Fruit fly (Drosophila melanogaster): ENCODE results near the gene mus201.

mus201 gene

DNA sequence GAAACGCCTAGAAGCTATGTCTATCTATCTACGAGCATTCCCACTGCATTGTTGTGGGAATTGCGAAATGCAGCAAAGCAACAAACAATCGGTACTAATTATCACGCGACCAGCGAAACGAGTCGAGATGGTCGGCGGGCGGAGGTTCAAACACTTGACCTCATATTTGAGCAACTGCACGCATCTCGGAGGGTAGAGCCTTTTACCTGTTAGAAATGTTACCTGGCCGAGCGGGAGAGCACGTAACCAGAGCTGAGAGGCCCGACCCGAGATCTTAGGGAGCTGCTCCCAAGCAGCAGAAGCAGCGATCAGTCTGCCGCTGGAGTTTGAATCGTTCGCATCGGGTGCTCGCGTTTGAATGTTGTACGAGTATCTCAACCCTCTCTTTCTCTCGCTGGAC, 40.4 kb downstream of the mus201 start:
- no peak for TF ChIP-seq CG17801 (GFP tag; optimal IDR thresholded peaks at IDR 0.05; ENCODE audit: partially characterized antibody)

DNA sequence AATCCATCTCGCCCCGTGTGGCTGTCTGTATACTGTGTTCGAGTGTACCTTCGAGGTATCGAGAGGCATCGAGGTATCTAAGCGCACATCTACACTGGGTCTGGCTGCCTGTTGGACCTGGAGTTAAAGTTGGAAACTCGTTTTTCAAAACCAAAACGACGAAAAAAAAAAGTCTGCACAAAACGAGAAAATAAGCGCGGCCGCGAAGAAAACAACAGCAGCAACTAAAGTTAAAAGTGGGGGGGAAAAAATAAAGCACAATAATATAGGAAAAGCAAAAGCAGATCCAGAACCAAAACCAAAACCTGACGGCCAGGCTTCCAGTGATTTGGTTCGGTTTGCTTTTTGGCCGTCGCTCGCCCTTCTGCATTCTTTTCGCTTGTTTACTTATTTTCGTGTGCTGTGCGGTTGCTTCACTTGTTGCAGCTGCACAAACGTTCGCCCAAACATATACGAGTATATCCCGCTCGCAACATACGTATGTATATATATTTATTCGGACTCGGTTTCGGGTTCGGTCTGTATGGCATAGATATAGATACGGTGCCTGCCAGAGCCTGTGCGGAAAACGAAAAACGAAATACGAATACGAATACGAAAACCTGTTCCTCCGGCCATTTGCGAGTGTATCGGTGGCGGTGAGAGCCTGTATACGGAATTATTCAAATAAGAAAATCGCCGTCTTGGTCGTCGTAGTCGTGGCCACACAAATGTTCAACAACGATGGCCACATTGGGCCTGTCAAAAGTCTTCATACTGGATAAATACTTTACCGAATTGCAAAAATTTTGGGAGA, 41.1 kb downstream of the mus201 start:
- TF ChIP-seq CG17801 (GFP tag; optimal IDR thresholded peaks at IDR 0.05; ENCODE audit: partially characterized antibody), result no peak

DNA sequence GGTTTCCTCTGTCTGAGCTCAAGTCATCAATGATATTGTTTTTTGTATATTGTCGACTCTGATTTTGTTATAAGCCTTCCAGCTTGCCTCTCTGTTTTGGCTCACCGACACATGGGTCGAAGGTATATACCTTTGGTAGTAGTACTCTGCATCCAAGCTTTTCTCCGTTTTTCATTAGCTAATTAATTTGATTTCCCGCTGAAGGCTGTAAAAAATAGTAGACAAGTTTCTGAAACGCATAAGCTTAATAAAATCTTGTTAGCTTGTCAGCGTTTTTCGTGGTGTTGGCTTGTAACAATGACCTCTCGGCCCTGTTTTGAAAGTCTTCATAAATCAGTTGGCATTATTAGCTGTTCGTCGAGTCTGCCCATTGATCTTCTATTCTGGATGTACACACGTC, 42.9 kb downstream of the mus201 start:
- no peak for TF ChIP-seq CG17801 (GFP tag; optimal IDR thresholded peaks at IDR 0.05; ENCODE audit: partially characterized antibody)

DNA sequence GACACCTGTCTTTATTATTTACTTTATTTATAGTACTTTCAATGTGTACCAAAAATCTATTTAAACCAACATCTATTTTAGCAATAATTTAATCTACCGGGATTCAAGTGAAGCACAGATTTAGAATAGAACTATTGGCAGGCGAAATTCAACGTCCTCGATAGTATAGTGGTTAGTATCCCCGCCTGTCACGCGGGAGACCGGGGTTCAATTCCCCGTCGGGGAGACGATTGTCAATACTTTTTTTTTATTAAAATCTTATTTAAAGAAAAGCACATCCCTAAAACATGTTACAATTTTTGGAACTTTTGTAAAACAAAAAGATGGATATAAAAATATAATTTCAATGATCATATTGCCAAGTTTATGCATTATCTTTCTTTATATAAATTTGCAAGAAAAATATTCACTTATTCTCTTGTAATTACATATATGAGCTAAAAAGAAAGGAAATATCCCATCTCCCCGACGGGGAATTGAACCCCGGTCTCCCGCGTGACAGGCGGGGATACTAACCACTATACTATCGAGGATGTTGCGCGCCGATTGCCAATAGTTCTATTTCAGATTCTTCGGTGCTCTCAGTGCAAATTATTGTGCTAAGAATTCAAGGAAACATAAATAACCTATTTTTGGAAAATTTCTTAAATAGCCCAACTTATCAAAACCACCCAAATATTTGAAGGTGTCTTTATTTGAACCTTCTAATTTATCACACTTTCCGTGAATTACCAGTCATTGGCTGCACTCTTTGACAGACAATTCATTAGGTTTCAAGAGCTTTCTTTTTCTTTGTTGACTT, 43.9 kb downstream of the mus201 start, which contains the start of gene CG43796:
TSS of gene CG43796 (plus strand) at position 752 of the 802 bp plus-strand sequence.
- TF ChIP-seq CG17801 (GFP tag; optimal IDR thresholded peaks at IDR 0.05; ENCODE audit: partially characterized antibody), result no peak

DNA sequence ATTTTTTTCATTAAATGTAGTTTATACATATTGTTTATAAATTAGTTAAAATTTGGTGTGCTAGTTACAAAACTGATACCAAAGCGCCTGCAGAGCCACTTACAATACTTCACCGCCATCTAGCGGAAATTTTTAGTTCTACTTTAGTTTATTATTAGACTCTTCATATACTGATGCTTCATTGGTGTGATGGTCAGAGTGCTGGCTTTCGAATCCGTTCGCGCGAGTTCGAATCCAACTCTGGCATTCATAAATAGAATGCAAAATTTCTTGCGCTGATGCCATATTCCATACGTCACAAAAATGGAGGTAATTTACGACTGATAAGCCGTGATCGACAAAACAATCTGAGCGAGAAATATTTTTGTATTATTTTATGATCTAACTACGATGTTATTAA, 47.6 kb downstream of the mus201 start:
- peak; percentile 60 for TF ChIP-seq CG17801 (GFP tag; optimal IDR thresholded peaks at IDR 0.05; ENCODE audit: partially characterized antibody)

DNA sequence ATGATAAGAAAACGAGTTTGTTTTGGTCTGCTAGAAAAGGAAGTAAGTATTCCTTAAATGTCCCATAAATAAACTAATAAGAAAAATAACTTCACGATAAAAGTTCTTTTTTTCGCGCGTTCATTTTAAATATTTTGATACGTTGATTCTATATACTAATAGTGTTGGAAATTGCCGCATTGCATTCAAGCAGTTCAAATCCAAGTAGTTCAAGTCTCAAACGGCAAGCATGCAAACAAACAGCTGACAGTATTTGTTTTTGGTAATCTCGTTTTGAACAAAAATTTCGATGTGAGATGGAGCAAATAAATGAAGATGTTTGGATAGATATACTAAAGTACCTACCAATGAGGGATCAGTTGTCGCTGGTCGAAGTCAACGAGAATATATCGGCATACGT, 50.8 kb downstream of the mus201 start, which contains the start of gene CG13088:
TSS of gene CG13088 (plus strand) at position 247 of the 400 bp plus-strand sequence.
- TF ChIP-seq CG17801 (GFP tag; optimal IDR thresholded peaks at IDR 0.05; ENCODE audit: partially characterized antibody), result peak; percentile 44

DNA sequence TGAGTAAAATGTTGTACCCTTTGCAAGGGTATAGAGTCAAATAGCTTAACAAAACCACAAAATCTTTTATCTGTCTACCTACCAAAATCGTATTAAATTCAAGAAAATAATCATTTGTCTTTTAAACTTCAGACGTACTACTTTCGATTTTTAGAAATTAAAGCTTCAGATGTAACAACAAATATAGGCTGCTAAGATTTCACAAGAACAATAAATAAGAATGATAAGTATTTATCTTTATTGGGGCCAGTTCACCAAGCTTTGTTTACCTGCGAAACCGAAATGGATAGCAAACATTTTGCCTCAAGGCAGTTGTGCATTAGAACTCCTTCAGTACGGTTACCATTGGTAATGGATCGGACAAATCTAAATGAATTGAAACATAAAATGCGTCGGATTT, 52.5 kb downstream of the mus201 start, which contains the start of gene CG43400:
TSS of gene CG43400 (plus strand) at position 301 of the 400 bp plus-strand sequence.
- TF ChIP-seq CG17801 (GFP tag; optimal IDR thresholded peaks at IDR 0.05; ENCODE audit: partially characterized antibody), result no peak

Measured in ovary, adult (tissue).